Fruit fly (Drosophila melanogaster): Measurements from ENCODE around the gene snsl.
A peak's percentile ranks its signal among the peaks of the same experiment; 100 is the strongest.

snsl gene

dm6 chr2L:4856118-4856517, 50.4 kb downstream of the snsl start (continued):
- TF ChIP-seq Hr39 (optimal IDR thresholded peaks at IDR 0.05) (no peak), Elba2 (GFP tag; optimal IDR thresholded peaks at IDR 0.05) (no peak), CG11247 (GFP tag; IDR thresholded peaks at IDR 0.05) (no peak), gcm2 (GFP tag; optimal IDR thresholded peaks at IDR 0.05) (no peak), sqz (GFP tag; optimal IDR thresholded peaks at IDR 0.05) (no peak), sr (GFP tag; IDR thresholded peaks at IDR 0.05) (no peak), bsh (GFP tag; optimal IDR thresholded peaks at IDR 0.05) (peak in 1 of 2 experiments; percentile 61), ara (GFP tag; IDR thresholded peaks at IDR 0.05) (peak; percentile 73), bowl (GFP tag; IDR thresholded peaks at IDR 0.05) (peak; percentile 31; the same call in 1 of the 2 replicates), kni (GFP tag; optimal IDR thresholded peaks at IDR 0.05) (no peak), CG18476 (GFP tag; optimal IDR thresholded peaks at IDR 0.05) (no peak), gt (GFP tag; IDR thresholded peaks at IDR 0.05) (no peak), sisA (GFP tag; IDR thresholded peaks at IDR 0.05) (peak; percentile 43; the same call in 1 of the 2 replicates), pnt (GFP tag; optimal IDR thresholded peaks at IDR 0.05) (peak; percentile 31), CG2712 (tag; optimal IDR thresholded peaks at IDR 0.05) (peak; percentile 86), row (GFP tag; IDR thresholded peaks at IDR 0.05) (peak; percentile 86), odd (GFP tag; optimal IDR thresholded peaks at IDR 0.05) (no peak), ap (GFP tag; IDR thresholded peaks at IDR 0.05) (no peak), Sin3A (optimal IDR thresholded peaks at IDR 0.05) (no peak), nau (GFP tag; optimal IDR thresholded peaks at IDR 0.05) (peak; percentile 52), slou (GFP tag; optimal IDR thresholded peaks at IDR 0.05) (no peak), Hr3 (GFP tag; optimal IDR thresholded peaks at IDR 0.05) (peak; percentile 39), sens-2 (GFP tag; IDR thresholded peaks at IDR 0.05) (peak; percentile 53; the same call in 1 of the 2 replicates), ERR (GFP tag; optimal IDR thresholded peaks at IDR 0.05) (no peak), luna (GFP tag; optimal IDR thresholded peaks at IDR 0.05) (no peak), Mad (GFP tag; optimal IDR thresholded peaks at IDR 0.05) (no peak), CG3407 (GFP tag; optimal IDR thresholded peaks at IDR 0.05) (peak; percentile 58), CG8388 (GFP tag; optimal IDR thresholded peaks at IDR 0.05) (peak; percentile 47), E2f1 (GFP tag; IDR thresholded peaks at IDR 0.05) (no peak), lbe (GFP tag; optimal IDR thresholded peaks at IDR 0.05) (no peak), CG34376 (GFP tag; optimal IDR thresholded peaks at IDR 0.05) (no peak), cwo (GFP tag; optimal IDR thresholded peaks at IDR 0.05) (peak; percentile 66), pum (GFP tag; optimal IDR thresholded peaks at IDR 0.05) (no peak), CG3838 (GFP tag; optimal IDR thresholded peaks at IDR 0.05) (no peak), CG17802 (tag; optimal IDR thresholded peaks at IDR 0.05) (peak; percentile 11), disco-r (GFP tag; optimal IDR thresholded peaks at IDR 0.05) (no peak), nerfin-1 (tag; optimal IDR thresholded peaks at IDR 0.05) (peak; percentile 44), vfl (GFP tag; optimal IDR thresholded peaks at IDR 0.05) (no peak), Ravus (GFP tag; IDR thresholded peaks at IDR 0.05) (no peak), CG13424 (tag; optimal IDR thresholded peaks at IDR 0.05) (peak; percentile 76), CG31388 (GFP tag; optimal IDR thresholded peaks at IDR 0.05) (no peak), nom (GFP tag; optimal IDR thresholded peaks at IDR 0.05) (no peak), CG3065 (GFP tag; optimal IDR thresholded peaks at IDR 0.05) (no peak), CG4328 (GFP tag; optimal IDR thresholded peaks at IDR 0.05) (no peak), CG10543 (GFP tag; optimal IDR thresholded peaks at IDR 0.05) (no peak), CG10321 (GFP tag; IDR thresholded peaks at IDR 0.05) (no peak), CG4617 (GFP tag; optimal IDR thresholded peaks at IDR 0.05; ENCODE audit: borderline replicate concordance) (no peak), ranshi (GFP tag; IDR thresholded peaks at IDR 0.05) (no peak), CG4282 (GFP tag; optimal IDR thresholded peaks at IDR 0.05) (no peak), phol (tag; optimal IDR thresholded peaks at IDR 0.05) (peak; percentile 76), dysf (GFP tag; IDR thresholded peaks at IDR 0.05) (peak; percentile 52; the same call in 1 of the 3 replicates), CG1529 (GFP tag; optimal IDR thresholded peaks at IDR 0.05) (peak; percentile 38), Dref (GFP tag; IDR thresholded peaks at IDR 0.05) (no peak)

Measured in whole organism, embryonic.